Fruit fly (Drosophila melanogaster): ENCODE data around the gene CG34250.

The CG34250 gene

DNA sequence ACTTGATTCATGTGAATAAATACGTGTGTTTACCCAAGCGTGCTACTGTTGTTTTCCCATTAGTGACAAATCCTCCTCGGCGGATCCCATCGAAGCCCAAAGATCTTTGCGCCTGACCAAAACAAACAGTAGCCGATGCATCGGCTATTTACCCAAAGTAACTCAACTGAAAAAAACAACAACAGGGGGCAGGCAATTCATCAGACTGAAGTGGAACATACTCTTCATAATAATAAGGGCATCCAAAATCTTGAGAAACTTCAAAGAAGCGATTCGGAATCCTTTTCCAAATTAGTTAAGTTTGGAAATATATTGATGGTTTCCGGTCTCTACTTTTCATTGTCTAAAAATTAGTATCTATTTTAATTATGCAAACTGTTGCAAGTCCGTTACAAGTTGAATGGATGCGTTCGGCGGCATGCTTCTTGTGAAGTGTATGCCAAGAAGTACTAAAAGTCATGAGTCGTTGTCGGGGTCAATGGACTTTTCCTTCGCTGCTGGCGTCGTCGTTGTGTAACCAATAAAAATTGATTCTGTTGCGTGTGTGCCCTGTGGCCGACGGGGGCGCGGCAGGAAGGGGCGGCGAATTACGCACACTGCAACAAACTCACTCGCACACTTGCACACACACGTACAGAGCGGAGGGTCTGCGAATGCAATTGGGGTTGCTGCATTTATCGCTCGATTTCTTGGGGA, 19.4 kb downstream of the CG34250 start (continued):
- no peak for TF ChIP-seq Abd-B (GFP tag; optimal IDR thresholded peaks at IDR 0.05)
- peak; percentile 32 for TF ChIP-seq dmrt93B (GFP tag; optimal IDR thresholded peaks at IDR 0.05)
- TF ChIP-seq h (GFP tag; optimal IDR thresholded peaks at IDR 0.05), result peak; percentile 59
- TF ChIP-seq fru (GFP tag; optimal IDR thresholded peaks at IDR 0.05), result peak; percentile 70
- TF ChIP-seq rgr (GFP tag; optimal IDR thresholded peaks at IDR 0.05), result peak; percentile 62
- TF ChIP-seq Dif (GFP tag; optimal IDR thresholded peaks at IDR 0.05; ENCODE audit: partially characterized antibody), result no peak
- TF ChIP-seq ey (GFP tag; optimal IDR thresholded peaks at IDR 0.05), result peak; percentile 73
- TF ChIP-seq HLH106 (tag; optimal IDR thresholded peaks at IDR 0.05), result peak; percentile 56
- TF ChIP-seq sage (GFP tag; optimal IDR thresholded peaks at IDR 0.05), result no peak
- TF ChIP-seq OdsH (GFP tag; optimal IDR thresholded peaks at IDR 0.05), result peak; percentile 55
- TF ChIP-seq Hnf4 (GFP tag; optimal IDR thresholded peaks at IDR 0.05), result peak; percentile 1
- no peak for TF ChIP-seq N (GFP tag; optimal IDR thresholded peaks at IDR 0.05)

DNA sequence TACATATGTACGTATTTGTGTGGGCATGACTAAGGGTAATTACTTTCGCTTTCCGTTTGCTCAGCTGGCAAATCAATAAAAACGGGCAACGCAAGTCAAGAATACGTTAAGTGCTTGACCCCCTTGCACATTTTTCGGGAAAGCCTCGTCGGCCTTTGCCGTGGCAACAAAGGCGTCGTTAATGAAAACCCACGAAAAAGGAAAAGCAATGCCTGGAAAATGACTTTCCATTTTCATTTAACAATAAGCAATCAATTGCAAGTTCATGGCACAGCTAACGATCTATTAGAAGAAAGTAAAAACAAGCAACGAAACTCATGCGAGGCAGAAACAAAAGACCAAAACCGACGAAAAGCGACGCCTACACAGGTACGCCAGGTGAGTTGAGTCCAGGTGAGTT, 20.0 kb downstream of the CG34250 start:
- no peak for TF ChIP-seq lola (GFP tag; optimal IDR thresholded peaks at IDR 0.05)
- TF ChIP-seq woc (GFP tag; optimal IDR thresholded peaks at IDR 0.05), result no peak
- no peak for TF ChIP-seq Hr78 (GFP tag; optimal IDR thresholded peaks at IDR 0.05)
- TF ChIP-seq Vsx2 (GFP tag; optimal IDR thresholded peaks at IDR 0.05; ENCODE audit: partially characterized antibody), result no peak
- TF ChIP-seq N (GFP tag; optimal IDR thresholded peaks at IDR 0.05), result no peak
- no peak for TF ChIP-seq brk (GFP tag; optimal IDR thresholded peaks at IDR 0.05)
- TF ChIP-seq h (GFP tag; optimal IDR thresholded peaks at IDR 0.05), result no peak
- no peak for TF ChIP-seq br (GFP tag; optimal IDR thresholded peaks at IDR 0.05)
- TF ChIP-seq pan (optimal IDR thresholded peaks at IDR 0.05), result no peak
- TF ChIP-seq ey (GFP tag; optimal IDR thresholded peaks at IDR 0.05), result no peak
- no peak for TF ChIP-seq psq (GFP tag; optimal IDR thresholded peaks at IDR 0.05)
- no peak for TF ChIP-seq HLH106 (tag; optimal IDR thresholded peaks at IDR 0.05)

DNA sequence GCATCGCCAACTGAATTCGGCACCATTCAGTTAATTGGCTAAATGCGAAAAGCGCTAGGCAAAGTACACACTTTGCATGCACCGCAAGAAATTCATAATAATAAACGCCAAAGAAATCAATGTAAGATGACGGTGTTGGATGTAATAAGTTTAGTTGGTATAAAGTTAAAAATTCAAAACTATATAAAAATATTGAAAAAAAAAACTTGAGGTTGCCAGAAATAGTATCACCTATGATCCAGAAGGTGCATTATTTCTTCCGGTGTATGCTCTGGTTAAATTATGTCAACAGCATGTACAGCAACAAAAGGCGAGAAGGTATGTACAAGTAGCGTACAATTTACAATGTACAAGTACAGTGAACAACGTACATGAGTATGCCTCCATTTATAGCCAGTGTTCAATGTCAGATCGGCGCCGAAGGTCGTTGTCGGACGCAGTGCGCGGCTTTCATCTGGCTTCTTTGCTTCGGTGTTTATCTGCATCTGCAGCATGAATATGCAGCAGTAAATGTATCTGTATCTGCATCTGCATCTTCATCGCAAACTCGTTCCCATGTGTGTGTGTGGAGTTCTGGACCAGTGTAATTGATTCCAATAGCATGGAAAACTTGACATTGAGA, 21.0 kb downstream of the CG34250 start:
- TF ChIP-seq brk (GFP tag; optimal IDR thresholded peaks at IDR 0.05) (no peak), fru (GFP tag; optimal IDR thresholded peaks at IDR 0.05) (peak; percentile 41), h (GFP tag; optimal IDR thresholded peaks at IDR 0.05) (peak; percentile 24), Hnf4 (GFP tag; optimal IDR thresholded peaks at IDR 0.05) (no peak), dsf (GFP tag; optimal IDR thresholded peaks at IDR 0.05; ENCODE audit: borderline replicate concordance) (no peak), sage (GFP tag; optimal IDR thresholded peaks at IDR 0.05) (no peak), N (GFP tag; optimal IDR thresholded peaks at IDR 0.05) (no peak), br (GFP tag; optimal IDR thresholded peaks at IDR 0.05) (no peak), Dfd (GFP tag; optimal IDR thresholded peaks at IDR 0.05) (no peak), Hr78 (GFP tag; optimal IDR thresholded peaks at IDR 0.05) (no peak), rgr (GFP tag; optimal IDR thresholded peaks at IDR 0.05) (peak; percentile 12), ey (GFP tag; optimal IDR thresholded peaks at IDR 0.05) (no peak), psq (GFP tag; optimal IDR thresholded peaks at IDR 0.05) (no peak)

DNA sequence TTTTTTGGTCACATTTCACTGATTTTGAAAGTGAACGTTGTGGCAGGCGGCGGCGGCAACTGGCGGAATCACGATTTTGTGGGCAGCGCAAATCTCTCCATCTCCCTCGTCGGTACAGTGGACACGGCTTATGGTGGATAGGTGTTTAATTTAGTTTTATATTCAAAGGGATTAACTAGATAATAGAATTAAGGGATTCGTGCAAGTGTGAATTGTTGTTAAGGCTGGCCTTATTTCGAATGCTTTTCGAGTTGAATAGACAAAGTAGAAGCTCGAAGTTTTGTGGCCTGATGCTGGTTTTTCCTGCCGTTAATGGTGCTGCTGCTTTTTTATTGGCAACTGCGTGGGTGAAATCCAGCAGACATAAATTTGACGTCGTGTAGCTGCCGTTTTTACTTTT, 21.9 kb downstream of the CG34250 start:
- TF ChIP-seq Sp1 (GFP tag; optimal IDR thresholded peaks at IDR 0.05) (no peak), Abd-B (GFP tag; optimal IDR thresholded peaks at IDR 0.05) (no peak)

DNA sequence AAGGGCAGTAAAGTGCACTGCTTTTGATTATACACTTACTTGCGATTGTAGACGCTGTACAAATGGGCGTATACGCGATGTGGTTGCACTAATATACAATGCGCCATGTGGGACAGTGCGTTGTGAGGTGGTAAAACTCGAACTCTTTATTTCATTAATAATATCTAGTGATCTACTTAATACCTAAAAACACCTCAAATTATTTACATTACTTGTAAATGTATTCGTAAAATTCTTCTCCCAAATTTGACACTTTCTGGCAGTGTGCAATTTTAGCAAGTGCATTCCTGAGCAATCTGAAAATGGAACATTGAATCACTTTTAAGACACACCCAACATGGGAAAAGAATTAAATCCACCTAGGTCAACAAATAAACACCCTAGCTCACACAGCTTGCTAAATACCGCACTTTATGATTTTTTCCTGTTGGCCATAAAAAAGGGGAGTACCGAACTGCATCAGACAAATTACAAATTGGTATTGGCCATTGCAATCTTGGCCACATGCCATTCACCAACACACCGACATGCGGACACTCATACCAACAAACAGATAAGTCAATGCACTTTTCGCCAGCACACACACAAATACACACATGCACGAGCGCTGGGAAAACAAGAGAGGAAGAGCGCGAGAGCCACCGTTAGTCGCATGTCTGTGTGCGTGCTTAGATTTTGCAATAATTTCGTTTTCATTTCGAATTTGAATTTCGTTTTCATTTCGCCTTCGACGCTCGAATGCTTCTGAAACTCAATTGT, 23.1 kb downstream of the CG34250 start:
- no peak for TF ChIP-seq jim (GFP tag; optimal IDR thresholded peaks at IDR 0.05)
- no peak for TF ChIP-seq lola (GFP tag; optimal IDR thresholded peaks at IDR 0.05)
- no peak for TF ChIP-seq OdsH (GFP tag; optimal IDR thresholded peaks at IDR 0.05)
- no peak for TF ChIP-seq Dif (GFP tag; optimal IDR thresholded peaks at IDR 0.05; ENCODE audit: partially characterized antibody)
- no peak for TF ChIP-seq Dfd (GFP tag; optimal IDR thresholded peaks at IDR 0.05)
- no peak for TF ChIP-seq ey (GFP tag; optimal IDR thresholded peaks at IDR 0.05)
- TF ChIP-seq dmrt93B (GFP tag; optimal IDR thresholded peaks at IDR 0.05), result no peak
- no peak for TF ChIP-seq foxo (GFP tag; optimal IDR thresholded peaks at IDR 0.05)
- no peak for TF ChIP-seq br (GFP tag; optimal IDR thresholded peaks at IDR 0.05)
- no peak for TF ChIP-seq GATAd (GFP tag; optimal IDR thresholded peaks at IDR 0.05)
- no peak for TF ChIP-seq sage (GFP tag; optimal IDR thresholded peaks at IDR 0.05)
- no peak for TF ChIP-seq Rel (GFP tag; optimal IDR thresholded peaks at IDR 0.05)
- TF ChIP-seq Rel (tag; optimal IDR thresholded peaks at IDR 0.05), result no peak
- TF ChIP-seq pan (optimal IDR thresholded peaks at IDR 0.05), result no peak
- TF ChIP-seq brk (GFP tag; optimal IDR thresholded peaks at IDR 0.05), result no peak

Data from whole organism, wandering third instar larva.